Worm (Caenorhabditis elegans): ENCODE measurements around the gene gpb-1.

- TF ChIP-seq aly-1 (tag; optimal IDR thresholded peaks at IDR 0.05), result no peak
- no peak for TF ChIP-seq pes-1 (GFP tag; IDR thresholded peaks at IDR 0.05)
- TF ChIP-seq ama-1 (optimal IDR thresholded peaks at IDR 0.05), result no peak
- no peak for TF ChIP-seq tra-4 (tag; optimal IDR thresholded peaks at IDR 0.05)
- no peak for TF ChIP-seq flt-1 (GFP tag; IDR thresholded peaks at IDR 0.05)
- no peak for TF ChIP-seq ceh-36 (tag; optimal IDR thresholded peaks at IDR 0.05)
- no peak for TF ChIP-seq hnd-1 (tag; optimal IDR thresholded peaks at IDR 0.05)
- no peak for TF ChIP-seq F13C5.2 (tag; optimal IDR thresholded peaks at IDR 0.05)
- TF ChIP-seq scrt-1 (GFP tag; IDR thresholded peaks at IDR 0.05), result no peak
- no peak for TF ChIP-seq tbx-37 (GFP tag; conservative IDR thresholded peaks at IDR 0.05)
- TF ChIP-seq ceh-13 (GFP tag; optimal IDR thresholded peaks at IDR 0.05), result no peak
These were observed 46.0 kb upstream of the gpb-1 start for ce11 chrII:11794392-11794791.

Measured in whole organism, early embryonic.